Worm (Caenorhabditis elegans) whole organism, L4 larva: Measurements from ENCODE around the gene cpna-1.

Source experiments
- D1046.2 ChIP-seq: fragments of 200-800 bp; sonication (Bioruptor generic); IDR thresholded peaks from 2 replicates; pipeline ENCODE4 v1.3.6; 2022; ENCODE audit warnings: missing genetic modification characterization, missing compliant biosample characterization
- F10B5.3 ChIP-seq: sonication (generic microtip); optimal IDR thresholded peaks from 2 replicates; lab custom pipeline; 2016; ENCODE audit warnings: mild to moderate bottlenecking, missing genetic modification characterization, missing compliant biosample characterization
- F26F4.8 ChIP-seq: fragments of 200-800 bp; sonication (Bioruptor generic); conservative IDR thresholded peaks from 2 replicates; pipeline ENCODE4 v1.3.6; 2022; ENCODE audit warnings: missing genetic modification characterization, missing compliant biosample characterization
- F44E2.7 ChIP-seq: fragments of 200-800 bp; sonication (Bioruptor generic); IDR thresholded peaks from 2 replicates; pipeline ENCODE4 v2.1.2; 2022; ENCODE audit warnings: missing genetic modification characterization, missing compliant biosample characterization
- F49E8.2 ChIP-seq: sonication (generic microtip); optimal IDR thresholded peaks from 2 replicates; lab custom pipeline; 2016; ENCODE audit warnings: missing compliant biosample characterization, mild to moderate bottlenecking, missing genetic modification characterization, borderline replicate concordance
- Y48G9A.11 ChIP-seq: fragments of 200-800 bp; sonication (Bioruptor generic); IDR thresholded peaks from 2 replicates; pipeline ENCODE4 v1.3.6; 2022; ENCODE audit warnings: missing genetic modification reagents, missing genetic modification characterization, missing compliant biosample characterization
- Y75B8A.6 ChIP-seq: fragments of 200-800 bp; sonication (Bioruptor generic); IDR thresholded peaks from 2 replicates; pipeline ENCODE4 v1.3.6; 2022; ENCODE audit warnings: missing genetic modification reagents, missing genetic modification characterization, missing compliant biosample characterization
- aha-1 ChIP-seq: fragments of 150-350 bp; peaks from one replicate; lab custom pipeline; 2014; ENCODE audit warnings: missing biosample characterization, missing genetic modification characterization
- ama-1 ChIP-seq: fragments of 150-350 bp; optimal IDR thresholded peaks from 2 replicates; lab custom pipeline; 2014; ENCODE audit warnings: inconsistent platforms, mixed read lengths
- arid-1 ChIP-seq: fragments of 200-800 bp; sonication (Bioruptor generic); conservative IDR thresholded peaks from 2 replicates; pipeline ENCODE4 v1.3.6; 2022; ENCODE audit warnings: missing genetic modification reagents, missing genetic modification characterization, missing compliant biosample characterization
- ceh-82 ChIP-seq: sonication (generic microtip); optimal IDR thresholded peaks from 2 replicates; lab custom pipeline; 2017; ENCODE audit warnings: missing biosample characterization, missing genetic modification characterization
- cey-2 ChIP-seq: sonication (generic microtip); optimal IDR thresholded peaks from 3 replicates; lab custom pipeline; 2017; ENCODE audit warnings: missing genetic modification characterization, mild to moderate bottlenecking, missing compliant biosample characterization, antibody characterized with exemption, borderline replicate concordance; ENCODE audit not compliant: insufficient read depth
- daf-12 ChIP-seq: fragments of 150-350 bp; optimal IDR thresholded peaks from 2 replicates; lab custom pipeline; 2014; ENCODE audit warnings: missing biosample characterization, missing genetic modification reagents, missing genetic modification characterization
- daf-8 ChIP-seq: fragments of 200-800 bp; sonication (Bioruptor generic); IDR thresholded peaks from 2 replicates; pipeline ENCODE4 v1.3.6; 2022; ENCODE audit warnings: missing genetic modification characterization, missing compliant biosample characterization
- dmd-8 ChIP-seq: fragments of 200-800 bp; sonication (Bioruptor generic); IDR thresholded peaks from 2 replicates; pipeline ENCODE4 v1.3.6; 2022; ENCODE audit warnings: missing genetic modification characterization, missing compliant biosample characterization
- dmd-9 ChIP-seq: fragments of 200-800 bp; sonication (Bioruptor generic); IDR thresholded peaks from 2 replicates; pipeline ENCODE4 v1.3.6; 2022; ENCODE audit warnings: missing genetic modification reagents, missing genetic modification characterization, missing compliant biosample characterization
- dpl-1 ChIP-seq: fragments of 150-350 bp; optimal IDR thresholded peaks from 2 replicates; lab custom pipeline; 2014; ENCODE audit warnings: missing biosample characterization, missing genetic modification reagents, missing genetic modification characterization
- duxl-1 ChIP-seq: sonication (generic microtip); optimal IDR thresholded peaks from 2 replicates; lab custom pipeline; 2016; ENCODE audit warnings: mild to moderate bottlenecking, missing genetic modification characterization, moderate library complexity, missing compliant biosample characterization; ENCODE audit not compliant: poor library complexity
- egl-27 ChIP-seq: sonication (generic microtip); optimal IDR thresholded peaks from 3 replicates; lab custom pipeline; 2017; ENCODE audit warnings: missing biosample characterization, missing genetic modification reagents, missing genetic modification characterization
- egl-43 ChIP-seq: fragments of 200-800 bp; sonication (Bioruptor generic); IDR thresholded peaks from 2 replicates; pipeline ENCODE4 v1.3.6; 2022; ENCODE audit warnings: missing genetic modification reagents, missing genetic modification characterization, missing compliant biosample characterization
- fkh-10 ChIP-seq: fragments of 150-350 bp; optimal IDR thresholded peaks from 2 replicates; lab custom pipeline; 2014; ENCODE audit warnings: missing biosample characterization, missing genetic modification reagents, missing genetic modification characterization
- fos-1 ChIP-seq: fragments of 150-350 bp; optimal IDR thresholded peaks from 2 replicates; lab custom pipeline; 2014; ENCODE audit warnings: missing biosample characterization, missing genetic modification characterization
- hlh-30 ChIP-seq: sonication (generic microtip); optimal IDR thresholded peaks from 2 replicates; lab custom pipeline; 2017; ENCODE audit warnings: antibody characterized with exemption, mild to moderate bottlenecking, missing genetic modification characterization, missing compliant biosample characterization; ENCODE audit not compliant: insufficient read depth
- lim-7 ChIP-seq: fragments of 200-800 bp; sonication (Bioruptor generic); IDR thresholded peaks from 2 replicates; pipeline ENCODE4 v1.3.6; 2022; ENCODE audit warnings: missing genetic modification characterization, missing compliant biosample characterization
- lin-1 ChIP-seq: fragments of 200-800 bp; sonication (Bioruptor generic); IDR thresholded peaks from 2 replicates; pipeline ENCODE4 v1.3.6; 2022; ENCODE audit warnings: missing genetic modification reagents, missing genetic modification characterization, missing compliant biosample characterization
- lin-15B ChIP-seq: fragments of 150-350 bp; sonication (generic microtip); optimal IDR thresholded peaks from 3 replicates; lab custom pipeline; 2014; ENCODE audit warnings: missing biosample characterization, missing genetic modification characterization
- lin-29 ChIP-seq: fragments of 200-800 bp; sonication (Bioruptor generic); IDR thresholded peaks from 2 replicates; pipeline ENCODE4 v1.3.6; 2022; ENCODE audit warnings: missing genetic modification reagents, missing genetic modification characterization, missing compliant biosample characterization
- lin-38 ChIP-seq: fragments of 200-800 bp; sonication (Bioruptor generic); IDR thresholded peaks from 2 replicates; pipeline ENCODE4 v1.3.6; 2022; ENCODE audit warnings: missing genetic modification reagents, missing genetic modification characterization, missing compliant biosample characterization
- lin-39 ChIP-seq: fragments of 150-350 bp; optimal IDR thresholded peaks from 2 replicates; lab custom pipeline; 2014; ENCODE audit warnings: missing biosample characterization, missing genetic modification reagents, missing genetic modification characterization
- lir-3 ChIP-seq: sonication (generic microtip); optimal IDR thresholded peaks from 2 replicates; lab custom pipeline; 2016; ENCODE audit warnings: mild to moderate bottlenecking, missing genetic modification characterization, missing compliant biosample characterization
- madf-5 ChIP-seq, 2 experiments: fragments of 200-800 bp; sonication (Bioruptor generic); IDR thresholded peaks; 2 replicates each; pipeline ENCODE4 v1.3.6; 2022; ENCODE audit warnings: missing compliant biosample characterization in 2 of 2, missing genetic modification characterization in 2 of 2
- mdt-29 ChIP-seq: fragments of 200-800 bp; sonication (Bioruptor generic); IDR thresholded peaks from 2 replicates; pipeline ENCODE4 v1.3.6; 2022; ENCODE audit warnings: missing genetic modification reagents, missing genetic modification characterization, missing compliant biosample characterization
- mes-2 ChIP-seq: sonication (generic microtip); optimal IDR thresholded peaks from 2 replicates; lab custom pipeline; 2016; ENCODE audit warnings: missing genotype, mild to moderate bottlenecking, missing genetic modification characterization, missing compliant biosample characterization; ENCODE audit not compliant: poor library complexity, severe bottlenecking
- nhr-10 ChIP-seq: fragments of 150-350 bp; optimal IDR thresholded peaks from 2 replicates; lab custom pipeline; 2014; ENCODE audit warnings: missing biosample characterization, missing genetic modification characterization
- nhr-102 ChIP-seq: sonication (generic microtip); optimal IDR thresholded peaks from 2 replicates; lab custom pipeline; 2016; ENCODE audit warnings: mild to moderate bottlenecking, missing genetic modification characterization, moderate library complexity, missing compliant biosample characterization
- nhr-111 ChIP-seq: fragments of 200-800 bp; sonication (Bioruptor generic); optimal IDR thresholded peaks from 2 replicates; lab custom pipeline; 2018; ENCODE audit warnings: mild to moderate bottlenecking, missing genetic modification characterization, missing compliant biosample characterization
- nhr-28 ChIP-seq: fragments of 150-350 bp; optimal IDR thresholded peaks from 2 replicates; lab custom pipeline; 2014; ENCODE audit warnings: missing biosample characterization, missing genetic modification characterization
- nhr-77 ChIP-seq: fragments of 150-350 bp; optimal IDR thresholded peaks from 2 replicates; lab custom pipeline; 2014; ENCODE audit warnings: missing biosample characterization, missing genetic modification characterization
- pha-4 ChIP-seq, 2 experiments: fragments of 150-350 bp in 1 of 2; fragments of 200-800 bp in 1 of 2; sonication (Bioruptor generic) in 1 of 2; IDR thresholded peaks in 1 of 2; optimal IDR thresholded peaks in 1 of 2; 2 replicates each; pipeline versions ENCODE4 v1.3.6 to Lab custom; 2014 to 2022; ENCODE audit warnings: missing genetic modification characterization in 2 of 2, missing genetic modification reagents in 2 of 2, missing biosample characterization in 1 of 2, missing compliant biosample characterization in 1 of 2
- saeg-2 ChIP-seq: fragments of 200-800 bp; sonication (Bioruptor generic); IDR thresholded peaks from 2 replicates; pipeline ENCODE4 v1.3.6; 2022; ENCODE audit warnings: missing genetic modification reagents, missing genetic modification characterization, missing compliant biosample characterization
- set-16 ChIP-seq: fragments of 200-800 bp; sonication (Bioruptor generic); IDR thresholded peaks from 2 replicates; pipeline ENCODE4 v1.3.6; 2022; ENCODE audit warnings: missing genetic modification reagents, missing genetic modification characterization, missing compliant biosample characterization
- skn-1 ChIP-seq: fragments of 150-350 bp; optimal IDR thresholded peaks from 2 replicates; lab custom pipeline; 2014; ENCODE audit warnings: missing biosample characterization, missing genetic modification characterization
- snpc-1.2 ChIP-seq: fragments of 200-800 bp; sonication (Bioruptor generic); IDR thresholded peaks from 2 replicates; pipeline ENCODE4 v1.3.6; 2022; ENCODE audit warnings: missing genetic modification reagents, missing genetic modification characterization, missing compliant biosample characterization
- tag-97 ChIP-seq: fragments of 200-800 bp; sonication (Bioruptor generic); IDR thresholded peaks from 2 replicates; pipeline ENCODE4 v1.3.6; 2022; ENCODE audit warnings: missing genetic modification characterization, missing compliant biosample characterization
- unc-62 ChIP-seq, 3 experiments: fragments of 150-350 bp in 1 of 3; sonication (generic microtip); optimal IDR thresholded peaks in 2 of 3; peaks in 1 of 3; 1 replicate in 1 of 3; 2 replicates in 2 of 3; lab custom pipeline; 2014 to 2017; ENCODE audit warnings: missing biosample characterization in 3 of 3, missing genetic modification characterization in 3 of 3, missing genetic modification reagents in 3 of 3, missing genotype in 1 of 3
- ztf-7 ChIP-seq: fragments of 150-350 bp; optimal IDR thresholded peaks from 2 replicates; lab custom pipeline; 2014; ENCODE audit warnings: missing biosample characterization, missing genetic modification characterization

Gene cpna-1

DNA sequence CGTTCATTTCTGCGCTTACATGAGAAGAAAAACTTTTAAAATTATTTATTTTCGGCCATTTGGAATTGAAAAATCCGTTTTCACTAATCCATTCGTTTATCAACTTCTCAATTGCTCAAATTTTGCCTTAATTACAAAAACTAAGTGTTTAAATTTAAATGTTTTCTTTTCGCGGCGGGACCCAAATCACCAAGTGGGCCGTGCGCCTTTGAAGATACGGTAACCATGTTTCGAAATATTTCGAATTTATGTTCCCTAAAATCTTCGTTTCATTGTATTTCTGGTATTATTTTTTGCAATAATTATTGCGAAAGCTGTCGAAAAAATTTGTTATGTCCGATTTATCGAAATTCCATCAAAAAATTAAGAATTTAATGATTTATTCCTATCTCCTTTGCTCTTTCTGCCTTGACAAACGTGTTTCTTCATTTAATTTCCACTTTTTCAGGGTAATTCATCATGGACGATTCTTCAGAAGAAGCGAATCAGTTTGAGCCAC lies 40.2 kb downstream of the cpna-1 start, which contains the start of gene C16A11.4:
Gene C16A11.4 (plus strand): TSS at position 449 of the 499 bp plus-strand sequence.
- TF ChIP-seq lin-38 (GFP tag; lab: Robert Waterston, UW), result peak; percentile 28
- no peak for TF ChIP-seq lir-3 (tag; lab: Kevin White, UChicago)

DNA sequence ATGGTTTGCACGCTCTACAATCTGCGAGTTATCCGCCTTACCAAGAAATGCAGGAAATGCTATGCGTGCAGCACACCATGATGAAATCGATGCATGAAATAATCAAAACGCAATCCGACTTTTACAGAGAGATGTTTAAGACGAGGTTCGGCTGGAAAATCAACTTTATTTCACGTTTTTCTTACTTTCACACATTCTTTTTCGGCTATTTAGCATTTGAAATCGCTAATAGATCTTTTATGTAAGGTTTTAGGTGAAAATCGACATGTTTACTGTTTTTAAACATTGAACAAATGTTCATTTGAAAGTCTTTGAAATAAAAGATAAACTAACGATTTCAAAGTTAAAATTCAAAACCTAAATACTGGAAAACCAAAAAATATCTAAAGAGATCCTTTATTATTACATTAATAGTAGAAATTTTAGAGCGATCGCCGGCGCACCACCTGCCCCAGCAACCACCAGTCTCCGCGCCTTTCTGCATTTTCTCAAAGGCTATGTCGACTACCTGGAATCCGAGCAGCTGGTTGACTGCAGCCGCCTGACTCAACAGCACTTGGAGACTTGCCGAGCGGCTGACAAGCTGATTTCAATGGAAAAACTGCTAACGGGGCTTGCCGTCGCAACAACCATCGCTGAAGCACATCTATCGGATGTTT lies 41.8 kb downstream of the cpna-1 start:
- TF ChIP-seq F26F4.8 (GFP tag; lab: Robert Waterston, UW) (peak; percentile 66; the same call in 1 of the 2 replicates), lim-7 (GFP tag; lab: Robert Waterston, UW) (no peak), tag-97 (GFP tag; lab: Robert Waterston, UW) (no peak), Y48G9A.11 (GFP tag; lab: Robert Waterston, UW) (peak; percentile 29; the same call in 1 of the 2 replicates), dmd-9 (GFP tag; lab: Robert Waterston, UW) (no peak), snpc-1.2 (peak; percentile 53; the same call in 1 of the 2 replicates), arid-1 (GFP tag; lab: Robert Waterston, UW) (peak; percentile 63), mdt-29 (GFP tag; lab: Robert Waterston, UW) (no peak), cey-2 (tag; lab: Kevin White, UChicago) (no peak), nhr-102 (tag; lab: Kevin White, UChicago) (no peak), fos-1 (tag; lab: Kevin White, UChicago) (no peak), saeg-2 (GFP tag; lab: Robert Waterston, UW) (0 out of 2 replicates have a peak, but pooled peaks have one; percentile 29), F49E8.2 (peak; percentile 20), lin-29 (no peak), lin-39 (no peak), pha-4 (GFP tag; IDR thresholded peaks at IDR 0.05; lab: Robert Waterston, UW) (peak; percentile 53), pha-4 (tag; optimal IDR thresholded peaks at IDR 0.05; lab: Kevin White, UChicago) (no peak), skn-1 (tag; lab: Kevin White, UChicago) (no peak), Y75B8A.6 (GFP tag; lab: Robert Waterston, UW) (no peak), lin-1 (GFP tag; lab: Robert Waterston, UW) (0 out of 2 replicates have a peak, but pooled peaks have one; percentile 21), nhr-111 (GFP tag; lab: Kevin White, UChicago) (peak; percentile 33), egl-27 (tag; lab: Kevin White, UChicago) (no peak), nhr-10 (tag; lab: Kevin White, UChicago) (no peak), dpl-1 (GFP tag; lab: Kevin White, UChicago) (no peak), nhr-28 (no peak), daf-8 (GFP tag; lab: Robert Waterston, UW) (no peak), ceh-82 (no peak), hlh-30 (tag; lab: Kevin White, UChicago) (no peak), ztf-7 (tag; lab: Kevin White, UChicago) (no peak), F44E2.7 (GFP tag; lab: Robert Waterston, UW) (no peak), madf-5 (GFP tag; IDR thresholded peaks at IDR 0.05; lab: Robert Waterston, UW) (no peak), daf-12 (tag; lab: Kevin White, UChicago) (no peak), unc-62 (GFP tag; optimal IDR thresholded peaks at IDR 0.05 in 1 of 2; lab: Kevin White, UChicago) (peak in 1 of 2 experiments; percentile 89), unc-62 (tag; optimal IDR thresholded peaks at IDR 0.05; lab: Kevin White, UChicago) (no peak), dmd-8 (0 out of 2 replicates have a peak, but pooled peaks have one; percentile 28), lin-15B (no peak), fkh-10 (GFP tag; lab: Kevin White, UChicago) (no peak), duxl-1 (no peak), nhr-77 (tag; lab: Kevin White, UChicago) (no peak), egl-43 (GFP tag; lab: Robert Waterston, UW) (peak; percentile 81), lin-38 (GFP tag; lab: Robert Waterston, UW) (peak; percentile 59), aha-1 (tag; lab: Kevin White, UChicago) (peak; percentile 71), mes-2 (no peak), ama-1 (lab: Kevin White, UChicago) (no peak), D1046.2 (GFP tag; lab: Robert Waterston, UW) (peak; percentile 7; the same call in 1 of the 2 replicates), F10B5.3 (tag; lab: Kevin White, UChicago) (no peak), set-16 (GFP tag; lab: Robert Waterston, UW) (peak; percentile 67)
